Fruit fly (Drosophila melanogaster) whole organism, embryonic: ENCODE data around the gene Drsl4.

Experiments used
- ATbp ChIP-seq: fragments of 200-800 bp; sonication (Bioruptor generic); optimal IDR thresholded peaks from 2 replicates; lab custom pipeline; 2017; ENCODE audit warnings: missing biosample characterization, mild to moderate bottlenecking, missing genetic modification characterization, missing genetic modification reagents
- B-H1 ChIP-seq: fragments of 200-800 bp; sonication (Bioruptor generic); IDR thresholded peaks from 3 replicates; pipeline ENCODE4 v1.3.6; 2022; ENCODE audit warnings: missing biosample characterization, missing genetic modification characterization
- Bgb ChIP-seq: fragments of 200-800 bp; sonication (Bioruptor generic); IDR thresholded peaks from 2 replicates; pipeline ENCODE4 v1.3.6; 2022; ENCODE audit warnings: missing biosample characterization, missing genetic modification characterization; ENCODE audit not compliant: partially characterized antibody
- CG10267 ChIP-seq: fragments of 200-800 bp; sonication (Bioruptor generic); optimal IDR thresholded peaks from 2 replicates; lab custom pipeline; 2018; ENCODE audit warnings: missing biosample characterization, mild to moderate bottlenecking, missing genetic modification characterization, moderate library complexity
- CG10654 ChIP-seq: fragments of 200-800 bp; sonication (Bioruptor generic); optimal IDR thresholded peaks from 2 replicates; lab custom pipeline; 2016; ENCODE audit warnings: missing biosample characterization, missing genetic modification characterization
- CG11085 ChIP-seq: fragments of 200-800 bp; sonication (Bioruptor generic); IDR thresholded peaks from 2 replicates; pipeline ENCODE4 v1.3.6; 2022; ENCODE audit warnings: missing biosample characterization, missing genetic modification characterization
- CG11093 ChIP-seq: fragments of 200-800 bp; sonication (Bioruptor generic); IDR thresholded peaks from 3 replicates; pipeline ENCODE4 v1.3.6; 2022; ENCODE audit warnings: missing biosample characterization, missing genetic modification characterization
- CG11695 ChIP-seq: fragments of 200-800 bp; sonication (Bioruptor generic); IDR thresholded peaks from 3 replicates; pipeline ENCODE4 v1.3.6; 2022; ENCODE audit warnings: missing biosample characterization, missing genetic modification characterization
- CG12071 ChIP-seq: fragments of 200-800 bp; sonication (Bioruptor generic); optimal IDR thresholded peaks from 3 replicates; lab custom pipeline; 2018; ENCODE audit warnings: missing biosample characterization, mild to moderate bottlenecking, missing genetic modification characterization
- CG17186 ChIP-seq: fragments of 200-800 bp; sonication (Bioruptor generic); optimal IDR thresholded peaks from 3 replicates; lab custom pipeline; 2017; ENCODE audit warnings: missing biosample characterization, missing genetic modification reagents, missing genetic modification characterization
- CG17385 ChIP-seq: fragments of 200-800 bp; sonication (Bioruptor generic); optimal IDR thresholded peaks from 3 replicates; lab custom pipeline; 2018; ENCODE audit warnings: missing biosample characterization, mild to moderate bottlenecking, missing genetic modification characterization
- CG32772 ChIP-seq: fragments of 200-800 bp; sonication (Bioruptor generic); IDR thresholded peaks from 2 replicates; pipeline ENCODE4 v1.3.6; 2022; ENCODE audit warnings: missing biosample characterization, missing genetic modification characterization
- CG3838 ChIP-seq: fragments of 200-800 bp; sonication (Bioruptor generic); optimal IDR thresholded peaks from 3 replicates; lab custom pipeline; 2016; ENCODE audit warnings: missing biosample characterization, missing genetic modification characterization
- CG4424 ChIP-seq: fragments of 200-800 bp; sonication (Bioruptor generic); optimal IDR thresholded peaks from 3 replicates; lab custom pipeline; 2016; ENCODE audit warnings: missing biosample characterization, missing genetic modification characterization
- CG4730 ChIP-seq: fragments of 200-800 bp; sonication (Bioruptor generic); IDR thresholded peaks from 2 replicates; pipeline ENCODE4 v1.3.6; 2022; ENCODE audit warnings: missing biosample characterization, missing genetic modification characterization
- CG5953 ChIP-seq: fragments of 200-800 bp; sonication (Bioruptor generic); IDR thresholded peaks from 2 replicates; pipeline ENCODE4 v1.3.6; 2022; ENCODE audit warnings: missing biosample characterization, missing genetic modification characterization
- CHES-1-like ChIP-seq: fragments of 200-800 bp; sonication (Bioruptor generic); optimal IDR thresholded peaks from 2 replicates; lab custom pipeline; 2016; ENCODE audit warnings: missing biosample characterization, missing genetic modification characterization
- Dbx ChIP-seq: fragments of 200-800 bp; sonication (Bioruptor generic); IDR thresholded peaks from 3 replicates; pipeline ENCODE4 v1.3.6; 2022; ENCODE audit warnings: missing biosample characterization, missing genetic modification characterization
- Hr78 ChIP-seq, 2 experiments: fragments of 200-800 bp in 1 of 2; fragments of >200 bp in 1 of 2; sonication (Bioruptor generic) in 1 of 2; optimal IDR thresholded peaks; 2 replicates each; lab custom pipeline; 2017 to 2019; ENCODE audit warnings: missing biosample characterization in 2 of 2, missing genetic modification characterization in 2 of 2, mild to moderate bottlenecking in 1 of 2, moderate library complexity in 1 of 2
- Jarid2 ChIP-seq: fragments of 200-800 bp; sonication (Bioruptor generic); optimal IDR thresholded peaks from 3 replicates; lab custom pipeline; 2017; ENCODE audit warnings: mild to moderate bottlenecking, missing biosample characterization, missing genetic modification reagents, missing genetic modification characterization
- Kr ChIP-seq: fragments of 200-800 bp; sonication (Bioruptor generic); optimal IDR thresholded peaks from 2 replicates; lab custom pipeline; 2017; ENCODE audit warnings: missing biosample characterization, mild to moderate bottlenecking, missing genetic modification characterization
- Opbp ChIP-seq: fragments of 200-800 bp; sonication (Bioruptor generic); IDR thresholded peaks from 3 replicates; pipeline ENCODE4 v1.3.6; 2022; ENCODE audit warnings: missing biosample characterization, missing genetic modification characterization; ENCODE audit not compliant: partially characterized antibody
- PHDP ChIP-seq: fragments of 200-800 bp; sonication (Bioruptor generic); optimal IDR thresholded peaks from 3 replicates; lab custom pipeline; 2018; ENCODE audit warnings: missing biosample characterization, mild to moderate bottlenecking, missing genetic modification characterization, moderate library complexity
- Pdp1 ChIP-seq, 2 experiments: fragments of 200-800 bp; sonication (Bioruptor generic); optimal IDR thresholded peaks; 3 replicates each; lab custom pipeline; 2016; ENCODE audit warnings: missing biosample characterization in 2 of 2, missing genetic modification characterization in 2 of 2, mild to moderate bottlenecking in 1 of 2, moderate library complexity in 1 of 2
- Sin3A ChIP-seq: fragments of >200 bp; optimal IDR thresholded peaks from 2 replicates; lab custom pipeline; 2018
- Taf1 ChIP-seq: fragments of 200-800 bp; sonication (Bioruptor generic); IDR thresholded peaks from 2 replicates; pipeline ENCODE4 v1.3.6; 2022; ENCODE audit warnings: missing biosample characterization, missing genetic modification characterization
- Usf ChIP-seq: fragments of 200-800 bp; sonication (Bioruptor generic); optimal IDR thresholded peaks from 2 replicates; lab custom pipeline; 2017; ENCODE audit warnings: missing genotype, missing biosample characterization, missing genetic modification characterization
- YL-1 ChIP-seq: fragments of 200-800 bp; sonication (Bioruptor generic); optimal IDR thresholded peaks from 3 replicates; lab custom pipeline; 2017; ENCODE audit warnings: missing biosample characterization, mild to moderate bottlenecking, missing genetic modification characterization
- ara ChIP-seq: fragments of 200-800 bp; sonication (Bioruptor generic); IDR thresholded peaks from 2 replicates; pipeline ENCODE4 v1.3.6; 2022; ENCODE audit warnings: missing biosample characterization, missing genetic modification characterization
- ase ChIP-seq: fragments of 200-800 bp; sonication (Bioruptor generic); IDR thresholded peaks from 3 replicates; pipeline ENCODE4 v1.3.6; 2022; ENCODE audit warnings: missing biosample characterization, missing genetic modification characterization
- ato ChIP-seq: fragments of 200-800 bp; sonication (Bioruptor generic); IDR thresholded peaks from 2 replicates; pipeline ENCODE4 v1.3.6; 2022; ENCODE audit warnings: missing biosample characterization, missing genetic modification characterization; ENCODE audit not compliant: partially characterized antibody
- az2 ChIP-seq: fragments of 200-800 bp; sonication (Bioruptor generic); optimal IDR thresholded peaks from 3 replicates; lab custom pipeline; 2016; ENCODE audit warnings: missing biosample characterization, missing genetic modification characterization
- bab2 ChIP-seq: fragments of 200-800 bp; sonication (Bioruptor generic); optimal IDR thresholded peaks from 2 replicates; lab custom pipeline; 2016; ENCODE audit warnings: missing biosample characterization, missing genetic modification characterization
- danr ChIP-seq: fragments of 200-800 bp; sonication (Bioruptor generic); IDR thresholded peaks from 2 replicates; pipeline ENCODE4 v1.3.6; 2022; ENCODE audit warnings: missing biosample characterization, missing genetic modification characterization
- eyg ChIP-seq: fragments of 200-800 bp; sonication (Bioruptor generic); optimal IDR thresholded peaks from 3 replicates; lab custom pipeline; 2016; ENCODE audit warnings: missing biosample characterization, missing genetic modification characterization
- fd102C ChIP-seq: fragments of 200-800 bp; sonication (Bioruptor generic); optimal IDR thresholded peaks from 2 replicates; lab custom pipeline; 2018; ENCODE audit warnings: missing biosample characterization, mild to moderate bottlenecking, missing genetic modification characterization, moderate library complexity
- fd64A ChIP-seq: fragments of 200-800 bp; sonication (Bioruptor generic); optimal IDR thresholded peaks from 3 replicates; lab custom pipeline; 2018; ENCODE audit warnings: missing biosample characterization, mild to moderate bottlenecking, missing genetic modification characterization
- inv ChIP-seq: fragments of 200-800 bp; sonication (Bioruptor generic); IDR thresholded peaks from 2 replicates; pipeline ENCODE4 v1.3.6; 2022; ENCODE audit warnings: missing biosample characterization, missing genetic modification characterization; ENCODE audit not compliant: partially characterized antibody
- jigr1 ChIP-seq: fragments of 200-800 bp; sonication (Bioruptor generic); IDR thresholded peaks from 3 replicates; pipeline ENCODE4 v1.3.6; 2022; ENCODE audit warnings: missing biosample characterization, missing genetic modification characterization
- kah ChIP-seq: fragments of 200-800 bp; sonication (Bioruptor generic); optimal IDR thresholded peaks from 2 replicates; lab custom pipeline; 2018; ENCODE audit warnings: missing biosample characterization, mild to moderate bottlenecking, missing genetic modification characterization
- knrl ChIP-seq: fragments of 200-800 bp; sonication (Bioruptor generic); IDR thresholded peaks from 3 replicates; pipeline ENCODE4 v1.3.6; 2022; ENCODE audit warnings: missing biosample characterization, missing genetic modification characterization; ENCODE audit not compliant: partially characterized antibody
- phol ChIP-seq: fragments of 200-800 bp; sonication (Bioruptor generic); optimal IDR thresholded peaks from 3 replicates; lab custom pipeline; 2018; ENCODE audit warnings: missing biosample characterization, mild to moderate bottlenecking, missing genetic modification characterization, moderate library complexity
- scrt ChIP-seq: fragments of 200-800 bp; sonication (Bioruptor generic); optimal IDR thresholded peaks from 2 replicates; lab custom pipeline; 2018; ENCODE audit warnings: missing biosample characterization, mild to moderate bottlenecking, missing genetic modification characterization, moderate library complexity
- sd ChIP-seq: fragments of 200-800 bp; sonication (Bioruptor generic); optimal IDR thresholded peaks from 3 replicates; lab custom pipeline; 2018; ENCODE audit warnings: missing biosample characterization, mild to moderate bottlenecking, missing genetic modification characterization, moderate library complexity
- sens ChIP-seq: fragments of 200-800 bp; sonication (Bioruptor generic); peaks from one replicate; lab custom pipeline; 2016; ENCODE audit warnings: missing biosample characterization, missing genetic modification characterization
- seq ChIP-seq: fragments of 200-800 bp; sonication (Bioruptor generic); IDR thresholded peaks from 2 replicates; pipeline ENCODE4 v1.3.6; 2022; ENCODE audit warnings: missing biosample characterization, missing genetic modification characterization
- tup ChIP-seq: fragments of 200-800 bp; sonication (Bioruptor generic); optimal IDR thresholded peaks from 2 replicates; lab custom pipeline; 2016; ENCODE audit warnings: missing biosample characterization, mild to moderate bottlenecking, missing genetic modification characterization, moderate library complexity
- tx ChIP-seq: fragments of 200-800 bp; sonication (Bioruptor generic); optimal IDR thresholded peaks from 2 replicates; lab custom pipeline; 2016; ENCODE audit warnings: missing biosample characterization, missing genetic modification characterization
- usp ChIP-seq: fragments of >200 bp; optimal IDR thresholded peaks from 2 replicates; lab custom pipeline; 2017; ENCODE audit warnings: missing biosample characterization, missing genetic modification characterization
- zfh2 ChIP-seq: fragments of 200-800 bp; sonication (Bioruptor generic); optimal IDR thresholded peaks from 2 replicates; lab custom pipeline; 2016; ENCODE audit warnings: missing biosample characterization, missing genetic modification characterization

Gene Drsl4

dm6 chr3L:3301171-3301738 is 14.2 kb upstream of the Drsl4 start (continued):
- TF ChIP-seq CG11695 (GFP tag; lab: Robert Waterston, UW) (peak; percentile 94), tx (GFP tag; lab: Kevin White, UChicago) (peak; percentile 85), phol (peak; percentile 91), CG10267 (tag; lab: Kevin White, UChicago) (peak; percentile 86), ato (no peak), scrt (GFP tag; lab: Kevin White, UChicago) (peak; percentile 86), CG10654 (GFP tag; lab: Kevin White, UChicago) (peak; percentile 81), Taf1 (GFP tag; lab: Robert Waterston, UW) (peak; percentile 71), Jarid2 (GFP tag; lab: Kevin White, UChicago) (peak; percentile 67), ase (GFP tag; lab: Robert Waterston, UW) (peak; percentile 89), CG11085 (GFP tag; lab: Robert Waterston, UW) (peak; percentile 68), fd64A (peak; percentile 60), CG17385 (peak; percentile 91), CG4424 (peak; percentile 92), az2 (GFP tag; lab: Kevin White, UChicago) (peak; percentile 91), Usf (peak; percentile 62), usp (GFP tag; lab: Kevin White, UChicago) (no peak), jigr1 (peak; percentile 59; the same call in 1 of the 3 replicates), Pdp1 (GFP tag; optimal IDR thresholded peaks at IDR 0.05; lab: Kevin White, UChicago) (peak; percentile 86 to 89), sd (tag; lab: Kevin White, UChicago) (peak; percentile 81), danr (peak; percentile 75), Kr (GFP tag; lab: Kevin White, UChicago) (no peak), Opbp (GFP tag; lab: Robert Waterston, UW) (no peak), ATbp (GFP tag; lab: Kevin White, UChicago) (peak; percentile 91), inv (GFP tag; lab: Robert Waterston, UW) (no peak), knrl (GFP tag; lab: Robert Waterston, UW) (no peak), CG12071 (GFP tag; lab: Kevin White, UChicago) (peak; percentile 89), YL-1 (GFP tag; lab: Kevin White, UChicago) (peak; percentile 55), Sin3A (no peak), ara (peak; percentile 85), Dbx (GFP tag; lab: Robert Waterston, UW) (peak; percentile 90), CG17186 (peak; percentile 20), zfh2 (GFP tag; lab: Kevin White, UChicago) (peak; percentile 74), tup (GFP tag; lab: Kevin White, UChicago) (peak; percentile 77), CG32772 (peak; percentile 87), eyg (peak; percentile 91), Bgb (GFP tag; lab: Robert Waterston, UW) (no peak; the same call in 1 of the 2 replicates), B-H1 (GFP tag; lab: Robert Waterston, UW) (peak; percentile 79), CG3838 (GFP tag; lab: Kevin White, UChicago) (peak; percentile 84), CG11093 (GFP tag; lab: Robert Waterston, UW) (peak; percentile 76; the same call in 2 of the 3 replicates), bab2 (peak; percentile 90), fd102C (GFP tag; lab: Kevin White, UChicago) (peak; percentile 38), kah (GFP tag; lab: Kevin White, UChicago) (peak; percentile 82), Hr78 (GFP tag; optimal IDR thresholded peaks at IDR 0.05; lab: Kevin White, UChicago) (peak in 1 of 2 experiments; percentile 41), CG4730 (GFP tag; lab: Robert Waterston, UW) (peak; percentile 88), sens (GFP tag; lab: Kevin White, UChicago) (peak; percentile 99), CHES-1-like (GFP tag; lab: Kevin White, UChicago) (peak; percentile 89), CG5953 (GFP tag; lab: Robert Waterston, UW) (peak; percentile 83), seq (GFP tag; lab: Robert Waterston, UW) (peak; percentile 93), PHDP (tag; lab: Kevin White, UChicago) (peak; percentile 95)
